Fruit fly (Drosophila melanogaster): ENCODE results near the gene CG10903.
A peak's percentile ranks its signal among the peaks of the same experiment; 100 is the strongest.

The CG10903 gene

dm6 chr3R:8001074-8001669 is 29.0 kb upstream of the CG10903 start, which contains the start of the genes Kmn2 and CG2698 (continued):
- TF ChIP-seq CG1603 (tag; optimal IDR thresholded peaks at IDR 0.05): peak; percentile 57
- TF ChIP-seq lab (GFP tag; optimal IDR thresholded peaks at IDR 0.05): peak; percentile 97
- TF ChIP-seq CG3838 (GFP tag; optimal IDR thresholded peaks at IDR 0.05): peak; percentile 65
- TF ChIP-seq GATAe (GFP tag; conservative IDR thresholded peaks at IDR 0.05): peak; percentile 90; the same call in 1 of the 2 replicates
- peak; percentile 36; the same call in 1 of the 2 replicates for TF ChIP-seq hbn (GFP tag; IDR thresholded peaks at IDR 0.05; ENCODE audit: partially characterized antibody)
- peak; percentile 93 for TF ChIP-seq CG43689 (GFP tag; IDR thresholded peaks at IDR 0.05)
- TF ChIP-seq Dip3 (GFP tag; optimal IDR thresholded peaks at IDR 0.05): peak; percentile 80
- peak; percentile 97 for TF ChIP-seq seq (GFP tag; IDR thresholded peaks at IDR 0.05)
- TF ChIP-seq sr (GFP tag; IDR thresholded peaks at IDR 0.05): peak; percentile 75; the same call in 2 of the 3 replicates
- peak; percentile 96 for TF ChIP-seq Gsc (GFP tag; IDR thresholded peaks at IDR 0.05)
- TF ChIP-seq CG5180 (GFP tag; optimal IDR thresholded peaks at IDR 0.05): peak; percentile 78
- no peak for TF ChIP-seq pfk (GFP tag; optimal IDR thresholded peaks at IDR 0.05)
- peak; percentile 84 for TF ChIP-seq pho (GFP tag; optimal IDR thresholded peaks at IDR 0.05)
- TF ChIP-seq Ssrp (tag; optimal IDR thresholded peaks at IDR 0.05): peak; percentile 95
- TF ChIP-seq dan (GFP tag; IDR thresholded peaks at IDR 0.05): peak; percentile 93
- peak; percentile 76 for TF ChIP-seq exex (tag; optimal IDR thresholded peaks at IDR 0.05)
- no peak for TF ChIP-seq prd (optimal IDR thresholded peaks at IDR 0.05)
- peak; percentile 99 for TF ChIP-seq prd (GFP tag; IDR thresholded peaks at IDR 0.05)
- peak; percentile 47 for TF ChIP-seq Sry-δ (GFP tag; optimal IDR thresholded peaks at IDR 0.05)
- TF ChIP-seq cato (GFP tag; optimal IDR thresholded peaks at IDR 0.05; ENCODE audit: borderline replicate concordance): peak; percentile 91
- peak; percentile 92 for TF ChIP-seq ewg (GFP tag; optimal IDR thresholded peaks at IDR 0.05)
- TF ChIP-seq insv (GFP tag; optimal IDR thresholded peaks at IDR 0.05): peak in 1 of 2 experiments; percentile 72
- TF ChIP-seq D (optimal IDR thresholded peaks at IDR 0.05): no peak
- TF ChIP-seq D (GFP tag; optimal IDR thresholded peaks at IDR 0.05): peak; percentile 91
- peak; percentile 99 for TF ChIP-seq CG9932 (GFP tag; IDR thresholded peaks at IDR 0.05)
- no peak for TF ChIP-seq CG14965 (GFP tag; optimal IDR thresholded peaks at IDR 0.05; ENCODE audit: borderline replicate concordance)
- TF ChIP-seq CG3407 (GFP tag; optimal IDR thresholded peaks at IDR 0.05): peak; percentile 89
- TF ChIP-seq run (tag; optimal IDR thresholded peaks at IDR 0.05): peak; percentile 81
- TF ChIP-seq CG10431 (GFP tag; optimal IDR thresholded peaks at IDR 0.05): peak; percentile 89
- TF ChIP-seq Oli (tag; optimal IDR thresholded peaks at IDR 0.05): peak; percentile 95
- peak; percentile 93 for TF ChIP-seq CG11504 (tag; optimal IDR thresholded peaks at IDR 0.05)
- peak; percentile 95 for TF ChIP-seq sens (GFP tag)
- peak; percentile 92 for TF ChIP-seq Doc2 (GFP tag; IDR thresholded peaks at IDR 0.05)
- TF ChIP-seq row (GFP tag; IDR thresholded peaks at IDR 0.05): peak; percentile 100
- TF ChIP-seq CG2712 (tag; optimal IDR thresholded peaks at IDR 0.05): peak; percentile 95
- TF ChIP-seq Atf-2 (GFP tag; optimal IDR thresholded peaks at IDR 0.05): peak; percentile 63
- TF ChIP-seq wdn (GFP tag; IDR thresholded peaks at IDR 0.05): peak; percentile 96
- peak; percentile 92 for TF ChIP-seq CG11560 (tag; IDR thresholded peaks at IDR 0.05)
- peak; percentile 14 for TF ChIP-seq ERR (GFP tag; optimal IDR thresholded peaks at IDR 0.05)
- peak; percentile 93 for TF ChIP-seq Fer2 (tag; optimal IDR thresholded peaks at IDR 0.05)
- TF ChIP-seq CG12236 (GFP tag; optimal IDR thresholded peaks at IDR 0.05): peak; percentile 49
- peak; percentile 92 for TF ChIP-seq BtbVII (GFP tag; optimal IDR thresholded peaks at IDR 0.05)
- peak; percentile 90 for TF ChIP-seq CG10979 (tag; optimal IDR thresholded peaks at IDR 0.05)
- TF ChIP-seq ATbp (GFP tag; optimal IDR thresholded peaks at IDR 0.05): peak; percentile 94
- TF ChIP-seq Taf1 (GFP tag; IDR thresholded peaks at IDR 0.05): peak; percentile 96
- peak; percentile 83 for TF ChIP-seq CG8944 (GFP tag; optimal IDR thresholded peaks at IDR 0.05)
- peak; percentile 97 for TF ChIP-seq CG14050 (GFP tag; IDR thresholded peaks at IDR 0.05)
- peak; percentile 68 for TF ChIP-seq Hmx (GFP tag; optimal IDR thresholded peaks at IDR 0.05)
- TF ChIP-seq Kr (GFP tag; optimal IDR thresholded peaks at IDR 0.05): no peak
- peak; percentile 88 for TF ChIP-seq zfh2 (GFP tag; optimal IDR thresholded peaks at IDR 0.05)
